Fruit fly (Drosophila melanogaster) whole organism: ENCODE measurements around the gene CG8745.

Source experiments
- CG8478 ChIP-seq: fragments of >200 bp; optimal IDR thresholded peaks from 2 replicates; lab custom pipeline; 2018; ENCODE audit warnings: inconsistent platforms
- Dll ChIP-seq: fragments of >200 bp; optimal IDR thresholded peaks from 2 replicates; lab custom pipeline; 2017
- EcR ChIP-seq, 2 experiments: fragments of >200 bp; optimal IDR thresholded peaks; 2 replicates each; lab custom pipeline; 2017; ENCODE audit warnings: missing biosample characterization in 2 of 2, missing genetic modification characterization in 2 of 2, missing genetic modification reagents in 2 of 2
- pan ChIP-seq: fragments of >200 bp; optimal IDR thresholded peaks from 2 replicates; lab custom pipeline; 2017
- psq ChIP-seq: fragments of >200 bp; optimal IDR thresholded peaks from 2 replicates; lab custom pipeline; 2017
- usp ChIP-seq: fragments of >200 bp; optimal IDR thresholded peaks from 2 replicates; lab custom pipeline; 2017; ENCODE audit warnings: missing biosample characterization, missing genetic modification characterization, mixed read lengths

dm6 chr3L:13876967-13877366, 10.3 kb upstream of the CG8745 start:
- TF ChIP-seq psq (lab: Kevin White, UChicago) (no peak), pan (lab: Kevin White, UChicago) (no peak), EcR (GFP tag; optimal IDR thresholded peaks at IDR 0.05; lab: Kevin White, UChicago) (no peak), Dll (no peak), usp (GFP tag; lab: Kevin White, UChicago) (no peak), CG8478 (lab: Kevin White, UChicago) (no peak)
